Fruit fly (Drosophila melanogaster) whole organism, pupa: Measurements from ENCODE around the gene CG31104.

ENCODE experiments used
- CG10348 ChIP-seq: fragments of 200-800 bp; sonication (Bioruptor generic); IDR thresholded peaks from 2 replicates; pipeline ENCODE4 v1.3.6; 2022; ENCODE audit warnings: missing biosample characterization, missing genetic modification characterization
- CG12605 ChIP-seq: fragments of 200-800 bp; sonication (Bioruptor generic); IDR thresholded peaks from 2 replicates; pipeline ENCODE4 v1.3.6; 2022; ENCODE audit warnings: missing biosample characterization, missing genetic modification characterization
- CG13204 ChIP-seq: fragments of 200-800 bp; sonication (Bioruptor generic); optimal IDR thresholded peaks from 2 replicates; lab custom pipeline; 2018; ENCODE audit warnings: missing biosample characterization, mild to moderate bottlenecking, missing genetic modification characterization, moderate library complexity
- CG14655 ChIP-seq: fragments of 200-800 bp; sonication (Bioruptor generic); optimal IDR thresholded peaks from 3 replicates; lab custom pipeline; 2017; ENCODE audit warnings: mild to moderate bottlenecking, missing biosample characterization, missing genetic modification reagents, missing genetic modification characterization
- CG15710 ChIP-seq: fragments of 200-800 bp; sonication (Bioruptor generic); optimal IDR thresholded peaks from 2 replicates; lab custom pipeline; 2018; ENCODE audit warnings: missing biosample characterization, mild to moderate bottlenecking, missing genetic modification characterization, moderate library complexity
- CG17806 ChIP-seq: fragments of 200-800 bp; sonication (Bioruptor generic); optimal IDR thresholded peaks from 2 replicates; lab custom pipeline; 2018; ENCODE audit warnings: missing biosample characterization, mild to moderate bottlenecking, missing genetic modification characterization, moderate library complexity
- CG32121 ChIP-seq: fragments of 200-800 bp; sonication (Bioruptor generic); IDR thresholded peaks from 2 replicates; pipeline ENCODE4 v1.3.6; 2022; ENCODE audit warnings: missing biosample characterization, missing genetic modification characterization
- CG34367 ChIP-seq: fragments of 200-800 bp; sonication (Bioruptor generic); optimal IDR thresholded peaks from 2 replicates; lab custom pipeline; 2018; ENCODE audit warnings: missing biosample characterization, mild to moderate bottlenecking, missing genetic modification characterization
- CG4496 ChIP-seq: fragments of 200-800 bp; sonication (Bioruptor generic); IDR thresholded peaks from 3 replicates; pipeline ENCODE4 v1.3.6; 2022; ENCODE audit warnings: missing biosample characterization, missing genetic modification characterization
- CG8159 ChIP-seq: fragments of 200-800 bp; sonication (Bioruptor generic); optimal IDR thresholded peaks from 3 replicates; lab custom pipeline; 2018; ENCODE audit warnings: missing biosample characterization, mild to moderate bottlenecking, missing genetic modification characterization, moderate library complexity
- CG8301 ChIP-seq: fragments of 200-800 bp; sonication (Bioruptor generic); optimal IDR thresholded peaks from 2 replicates; lab custom pipeline; 2018; ENCODE audit warnings: missing biosample characterization, mild to moderate bottlenecking, missing genetic modification characterization
- CG9948 ChIP-seq: fragments of 200-800 bp; sonication (Bioruptor generic); optimal IDR thresholded peaks from 2 replicates; lab custom pipeline; 2018; ENCODE audit warnings: missing biosample characterization, mild to moderate bottlenecking, missing genetic modification characterization, moderate library complexity
- D1 ChIP-seq: fragments of 200-800 bp; sonication (Bioruptor generic); optimal IDR thresholded peaks from 2 replicates; lab custom pipeline; 2018; ENCODE audit warnings: missing biosample characterization, mild to moderate bottlenecking, missing genetic modification characterization, moderate library complexity
- EcR ChIP-seq: fragments of 200-800 bp; sonication (Bioruptor generic); optimal IDR thresholded peaks from 3 replicates; lab custom pipeline; 2019; ENCODE audit warnings: missing biosample characterization, missing genetic modification characterization, mild to moderate bottlenecking, moderate library complexity, missing genetic modification reagents
- Ets98B ChIP-seq: fragments of 200-800 bp; sonication (Bioruptor generic); IDR thresholded peaks from 2 replicates; pipeline ENCODE4 v1.3.6; 2022; ENCODE audit warnings: missing biosample characterization, missing genetic modification characterization
- Pif1A ChIP-seq: fragments of 200-800 bp; sonication (Bioruptor generic); optimal IDR thresholded peaks from 3 replicates; lab custom pipeline; 2016; ENCODE audit warnings: missing biosample characterization, missing genetic modification characterization
- Pif1B ChIP-seq: fragments of 200-800 bp; sonication (Bioruptor generic); optimal IDR thresholded peaks from 3 replicates; lab custom pipeline; 2016; ENCODE audit warnings: missing biosample characterization, missing genetic modification characterization
- Snoo ChIP-seq: fragments of 200-800 bp; sonication (Bioruptor generic); optimal IDR thresholded peaks from 3 replicates; lab custom pipeline; 2017; ENCODE audit warnings: missing biosample characterization, mild to moderate bottlenecking, missing genetic modification characterization, inconsistent platforms
- fd96Ca ChIP-seq: fragments of 200-800 bp; sonication (Bioruptor generic); IDR thresholded peaks from 3 replicates; pipeline ENCODE4 v1.3.6; 2022; ENCODE audit warnings: missing biosample characterization, missing genetic modification characterization
- gl ChIP-seq: fragments of 200-800 bp; sonication (Bioruptor generic); optimal IDR thresholded peaks from 2 replicates; lab custom pipeline; 2018; ENCODE audit warnings: missing biosample characterization, mild to moderate bottlenecking, missing genetic modification characterization
- rn ChIP-seq: fragments of 200-800 bp; sonication (Bioruptor generic); IDR thresholded peaks from 2 replicates; pipeline ENCODE4 v1.3.6; 2022; ENCODE audit warnings: missing biosample characterization, missing genetic modification characterization

Gene CG31104

DNA sequence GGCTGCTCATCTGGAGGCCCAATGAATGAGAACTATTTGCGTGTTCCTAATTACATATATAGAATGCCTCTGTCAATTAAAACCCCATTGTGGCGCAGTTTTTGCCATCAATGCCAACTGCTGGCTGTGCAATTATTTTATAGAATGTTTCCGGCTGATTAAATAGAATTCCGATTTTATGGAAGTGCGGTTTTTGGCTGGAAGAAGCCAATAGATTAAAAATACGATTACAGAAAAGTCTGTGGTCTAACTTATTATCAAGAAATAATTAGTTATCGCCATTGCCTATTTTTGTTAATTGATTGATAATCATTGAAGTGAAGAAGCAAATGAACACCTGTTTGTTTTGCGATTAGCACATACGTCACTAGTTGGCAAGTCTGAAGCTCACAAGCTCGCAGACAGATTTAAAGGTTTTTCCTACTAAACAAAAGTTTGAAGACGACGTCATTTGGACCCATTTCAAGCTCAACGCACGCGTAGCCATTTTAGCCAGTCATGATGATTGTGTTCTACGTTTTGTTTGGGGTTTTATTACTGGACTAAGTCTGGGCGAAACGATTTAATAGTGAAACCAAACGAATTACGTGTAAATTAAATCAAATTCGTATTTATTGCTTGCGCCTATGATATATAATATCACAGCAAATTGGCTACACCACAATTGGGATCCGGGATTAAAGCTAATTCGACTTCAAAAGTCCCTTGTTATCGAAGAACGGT, 20.7 kb downstream of the CG31104 start:
- TF ChIP-seq CG8159 (tag; lab: Kevin White, UChicago) (no peak), Pif1A (GFP tag; lab: Kevin White, UChicago) (no peak), CG9948 (tag; lab: Kevin White, UChicago) (no peak), CG32121 (GFP tag; lab: Robert Waterston, UW) (no peak), Ets98B (GFP tag; lab: Robert Waterston, UW) (no peak)

DNA sequence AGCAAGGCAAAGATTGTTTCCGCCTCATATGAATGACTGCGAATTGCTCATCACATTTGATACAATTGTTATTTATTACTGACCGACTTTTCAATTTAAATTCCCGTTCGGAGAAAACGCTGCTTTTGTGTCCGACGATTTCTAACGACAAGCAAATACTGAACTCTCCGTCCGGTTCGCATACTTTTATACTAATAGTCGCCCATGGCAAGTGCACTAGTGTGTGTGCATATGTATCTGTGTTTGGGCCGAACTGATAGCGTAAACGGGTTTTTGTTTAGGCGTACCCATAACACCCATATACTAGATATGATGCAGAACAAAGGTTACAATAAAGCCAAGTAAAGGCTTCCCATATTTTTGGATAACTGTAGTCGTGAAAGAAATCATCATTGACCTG, 23.0 kb downstream of the CG31104 start, which contains the start of gene CG10550:
Gene CG10550, minus strand, starts transcription at position 164 of the 400 bp plus-strand sequence.
- TF ChIP-seq CG34367 (tag; lab: Kevin White, UChicago) (no peak), Snoo (tag; lab: Kevin White, UChicago) (no peak), rn (GFP tag; lab: Robert Waterston, UW) (no peak), CG10348 (no peak), gl (tag; lab: Kevin White, UChicago) (no peak), CG15710 (tag; lab: Kevin White, UChicago) (no peak), fd96Ca (GFP tag; lab: Robert Waterston, UW) (no peak), CG9948 (tag; lab: Kevin White, UChicago) (no peak), CG32121 (GFP tag; lab: Robert Waterston, UW) (no peak), CG17806 (no peak), CG12605 (GFP tag; lab: Robert Waterston, UW) (no peak)

DNA sequence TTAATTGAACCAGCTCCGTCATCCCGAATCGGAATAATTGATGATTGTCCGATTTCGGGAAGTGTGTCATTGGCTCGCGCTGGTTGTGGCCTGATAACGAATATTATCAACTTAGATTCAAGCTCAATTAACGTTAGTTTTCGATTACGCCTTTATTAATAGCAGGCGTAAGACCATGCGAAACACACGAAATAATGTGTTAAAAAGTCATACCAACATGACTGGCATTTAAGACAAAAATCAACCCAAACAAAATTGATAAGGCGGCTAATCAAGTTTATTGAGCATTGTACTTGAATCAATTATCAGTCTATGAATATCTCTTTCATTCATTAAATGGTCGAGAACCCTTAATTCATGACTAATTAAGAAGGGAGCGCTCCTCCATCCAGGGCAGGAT, 23.9 kb downstream of the CG31104 start:
- TF ChIP-seq CG10348 = no peak
- TF ChIP-seq CG32121 (GFP tag; lab: Robert Waterston, UW) = no peak
- TF ChIP-seq, all 21 proteins: peak for 0

DNA sequence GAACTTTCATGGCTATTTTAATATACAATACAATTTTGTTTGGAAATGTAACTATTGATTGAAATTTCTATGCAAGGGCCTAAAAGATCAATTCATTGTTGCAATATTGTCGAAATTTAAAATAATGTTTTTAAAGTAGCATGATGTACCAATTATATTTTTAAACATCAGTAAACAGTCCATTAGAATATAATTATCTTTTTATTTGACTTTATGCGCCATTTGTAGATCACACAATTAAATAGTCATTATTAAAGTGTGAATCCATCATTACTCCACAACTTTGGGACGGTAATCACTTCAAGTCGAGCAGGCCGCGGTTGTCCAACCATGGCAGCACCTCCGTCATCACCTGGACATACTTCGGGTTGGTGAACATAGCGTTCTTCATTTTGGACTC, 25.6 kb downstream of the CG31104 start, which contains the start of gene CG31099:
Gene CG31099, minus strand, starts transcription at position 101 of the 400 bp plus-strand sequence.
- TF ChIP-seq rn (GFP tag; lab: Robert Waterston, UW) (no peak), Pif1B (GFP tag; lab: Kevin White, UChicago) (no peak), CG13204 (no peak), CG15710 (tag; lab: Kevin White, UChicago) (no peak), fd96Ca (GFP tag; lab: Robert Waterston, UW) (no peak), gl (tag; lab: Kevin White, UChicago) (no peak), CG8159 (tag; lab: Kevin White, UChicago) (no peak), EcR (GFP tag; lab: Kevin White, UChicago) (no peak), D1 (tag; lab: Kevin White, UChicago) (no peak), CG17806 (no peak), CG9948 (tag; lab: Kevin White, UChicago) (no peak), CG8301 (tag; lab: Kevin White, UChicago) (no peak), Snoo (tag; lab: Kevin White, UChicago) (no peak), Pif1A (GFP tag; lab: Kevin White, UChicago) (no peak), CG14655 (GFP tag; lab: Kevin White, UChicago) (no peak)

DNA sequence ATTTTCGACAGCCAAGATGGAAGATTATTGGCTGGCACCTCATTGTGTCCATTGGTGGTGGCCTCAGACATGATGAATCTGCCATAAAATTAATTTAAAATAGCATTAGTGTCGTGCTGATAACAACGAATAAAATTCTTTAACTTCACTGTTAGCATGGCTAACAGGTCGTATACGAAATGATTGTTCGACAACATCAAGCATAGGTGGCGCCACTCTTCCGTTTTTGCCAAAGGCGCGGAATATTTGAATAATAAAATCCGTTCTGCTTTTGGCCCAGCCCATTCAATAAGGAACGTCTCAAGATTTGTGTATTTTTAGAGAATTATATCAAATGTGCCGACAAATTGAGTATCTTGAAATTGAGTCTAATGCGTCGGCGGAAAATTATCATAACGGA, 27.3 kb downstream of the CG31104 start:
- TF ChIP-seq gl (tag; lab: Kevin White, UChicago) = no peak
- TF ChIP-seq CG34367 (tag; lab: Kevin White, UChicago) = no peak
- no peak for TF ChIP-seq CG8159 (tag; lab: Kevin White, UChicago)
- TF ChIP-seq Snoo (tag; lab: Kevin White, UChicago) = no peak

DNA sequence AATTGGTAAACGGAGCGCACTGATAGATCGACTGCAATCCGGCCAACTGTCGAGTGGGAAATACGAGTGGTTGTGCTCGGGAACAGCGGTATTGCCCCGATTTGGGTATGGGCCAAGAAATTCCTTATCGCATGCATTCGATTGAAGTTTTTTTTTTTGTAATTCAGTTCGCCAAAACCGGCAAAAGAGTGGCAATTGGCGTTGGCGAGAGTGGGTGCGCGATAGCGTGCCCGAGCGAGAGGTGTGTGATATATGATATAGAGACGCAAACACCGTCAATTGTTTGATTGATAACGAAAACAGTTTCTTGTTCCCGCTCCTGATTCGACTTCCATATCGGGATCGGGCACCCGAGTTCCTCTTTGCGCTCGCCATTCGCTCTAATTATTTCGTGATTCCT, 28.5 kb downstream of the CG31104 start, which contains the start of gene CG31087:
Gene CG31087, minus strand, starts transcription at position 63 of the 400 bp plus-strand sequence.
- TF ChIP-seq CG4496 (GFP tag; lab: Robert Waterston, UW) = no peak

DNA sequence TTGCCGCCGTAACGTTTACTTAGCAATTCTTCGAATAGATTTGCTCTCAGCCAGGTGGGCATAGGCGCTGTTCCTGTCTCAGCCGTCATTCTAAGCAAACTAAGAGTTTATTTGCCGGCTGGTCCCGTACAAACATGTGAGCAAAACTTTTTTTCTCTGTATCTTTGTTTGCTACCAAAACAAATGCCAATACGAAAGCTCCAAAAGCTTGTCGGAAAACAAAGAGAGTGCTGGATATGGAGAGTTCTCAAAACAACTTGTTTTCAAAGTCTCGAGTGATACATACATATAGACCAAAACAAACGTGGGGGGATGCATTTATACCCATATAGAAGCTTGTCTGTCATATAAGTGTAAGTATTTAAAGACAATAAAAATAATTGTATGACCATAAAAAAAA, 30.7 kb downstream of the CG31104 start, which contains the start of gene CG10559:
Gene CG10559, minus strand, starts transcription at position 101 of the 400 bp plus-strand sequence.
- TF ChIP-seq gl (tag; lab: Kevin White, UChicago) (no peak), CG9948 (tag; lab: Kevin White, UChicago) (no peak), CG17806 (no peak), EcR (GFP tag; lab: Kevin White, UChicago) (no peak), rn (GFP tag; lab: Robert Waterston, UW) (no peak), Pif1A (GFP tag; lab: Kevin White, UChicago) (no peak), fd96Ca (GFP tag; lab: Robert Waterston, UW) (no peak), Ets98B (GFP tag; lab: Robert Waterston, UW) (no peak), CG10348 (no peak), CG12605 (GFP tag; lab: Robert Waterston, UW) (no peak), D1 (tag; lab: Kevin White, UChicago) (no peak), CG14655 (GFP tag; lab: Kevin White, UChicago) (no peak), CG4496 (GFP tag; lab: Robert Waterston, UW) (no peak), CG8301 (tag; lab: Kevin White, UChicago) (no peak), Pif1B (GFP tag; lab: Kevin White, UChicago) (no peak)
